Fruit fly (Drosophila melanogaster): Measurements from ENCODE around the gene CG34170.
A peak's percentile ranks its signal among the peaks of the same experiment; 100 is the strongest.

CG34170 gene

dm6 chr2L:17266677-17267357 is 44.8 kb downstream of the CG34170 start (continued):
- TF ChIP-seq D (optimal IDR thresholded peaks at IDR 0.05) (peak; percentile 5), D (GFP tag; optimal IDR thresholded peaks at IDR 0.05) (no peak), ERR (GFP tag; optimal IDR thresholded peaks at IDR 0.05) (no peak), CG12391 (tag; optimal IDR thresholded peaks at IDR 0.05) (peak; percentile 7), CG8924 (tag; optimal IDR thresholded peaks at IDR 0.05) (peak; percentile 16), CG13424 (tag; optimal IDR thresholded peaks at IDR 0.05) (no peak)

- TF ChIP-seq D (optimal IDR thresholded peaks at IDR 0.05) (peak; percentile 90), D (GFP tag; optimal IDR thresholded peaks at IDR 0.05) (no peak), NFAT (GFP tag; IDR thresholded peaks at IDR 0.05) (no peak), CG12769 (tag; optimal IDR thresholded peaks at IDR 0.05) (no peak), tll (GFP tag; optimal IDR thresholded peaks at IDR 0.05) (peak in 1 of 2 experiments; percentile 26), twi (tag; optimal IDR thresholded peaks at IDR 0.05) (peak; percentile 1), vfl (GFP tag; optimal IDR thresholded peaks at IDR 0.05) (no peak), CG17359 (tag; optimal IDR thresholded peaks at IDR 0.05) (no peak), CG11456 (GFP tag; IDR thresholded peaks at IDR 0.05) (no peak), ac (GFP tag; optimal IDR thresholded peaks at IDR 0.05) (peak; percentile 81), cad (GFP tag; optimal IDR thresholded peaks at IDR 0.05) (peak; percentile 87), Awh (GFP tag; IDR thresholded peaks at IDR 0.05) (no peak), jumu (GFP tag; optimal IDR thresholded peaks at IDR 0.05) (no peak), CG2199 (GFP tag; IDR thresholded peaks at IDR 0.05) (0 out of 3 replicates have a peak, but pooled peaks have one; percentile 27), cg (GFP tag; optimal IDR thresholded peaks at IDR 0.05) (no peak), zen (tag; optimal IDR thresholded peaks at IDR 0.05) (peak; percentile 91), ind (GFP tag; optimal IDR thresholded peaks at IDR 0.05) (no peak), bab2 (GFP tag; optimal IDR thresholded peaks at IDR 0.05) (no peak), E2f2 (GFP tag; IDR thresholded peaks at IDR 0.05) (no peak), dysf (GFP tag; IDR thresholded peaks at IDR 0.05) (no peak), Kr (GFP tag; optimal IDR thresholded peaks at IDR 0.05) (peak; percentile 48), pho (GFP tag; optimal IDR thresholded peaks at IDR 0.05) (no peak), az2 (GFP tag; optimal IDR thresholded peaks at IDR 0.05) (no peak), pita (GFP tag; optimal IDR thresholded peaks at IDR 0.05) (no peak), lilli (GFP tag; optimal IDR thresholded peaks at IDR 0.05) (no peak), lov (optimal IDR thresholded peaks at IDR 0.05) (no peak), lov (GFP tag; IDR thresholded peaks at IDR 0.05) (no peak), h (optimal IDR thresholded peaks at IDR 0.05) (no peak), CG12155 (GFP tag; optimal IDR thresholded peaks at IDR 0.05) (no peak), salm (tag; optimal IDR thresholded peaks at IDR 0.05) (no peak), crol (GFP tag; IDR thresholded peaks at IDR 0.05) (peak; percentile 59), CG1792 (GFP tag; optimal IDR thresholded peaks at IDR 0.05) (no peak)
Observed at dm6 chr2L:17263352-17263751, 48.3 kb downstream of the CG34170 start.

- TF ChIP-seq bab2 (GFP tag; optimal IDR thresholded peaks at IDR 0.05) (no peak), jigr1 (GFP tag; IDR thresholded peaks at IDR 0.05) (no peak), prd (optimal IDR thresholded peaks at IDR 0.05) (no peak), prd (GFP tag; IDR thresholded peaks at IDR 0.05) (peak; percentile 17; the same call in 1 of the 3 replicates), CoRest (tag; optimal IDR thresholded peaks at IDR 0.05) (no peak), Kr (GFP tag; optimal IDR thresholded peaks at IDR 0.05) (peak; percentile 31), CG15696 (tag; optimal IDR thresholded peaks at IDR 0.05) (peak; percentile 62), fd102C (GFP tag; optimal IDR thresholded peaks at IDR 0.05) (peak; percentile 65), Hand (GFP tag; optimal IDR thresholded peaks at IDR 0.05) (no peak), gro (GFP tag; optimal IDR thresholded peaks at IDR 0.05) (no peak), sima (GFP tag; optimal IDR thresholded peaks at IDR 0.05) (no peak), Nf-YB (GFP tag; optimal IDR thresholded peaks at IDR 0.05) (no peak), abd-A (tag; optimal IDR thresholded peaks at IDR 0.05) (peak; percentile 21), dm (GFP tag; optimal IDR thresholded peaks at IDR 0.05) (no peak), CG2199 (GFP tag; IDR thresholded peaks at IDR 0.05) (0 out of 3 replicates have a peak, but pooled peaks have one; percentile 32), CG7928 (GFP tag; optimal IDR thresholded peaks at IDR 0.05) (no peak), CG7357 (GFP tag; IDR thresholded peaks at IDR 0.05) (no peak), BtbVII (GFP tag; optimal IDR thresholded peaks at IDR 0.05) (no peak)
Observed at dm6 chr2L:17262231-17262630, 49.4 kb downstream of the CG34170 start.

Data from whole organism, embryonic.